Fruit fly (Drosophila melanogaster) whole organism: ENCODE results near the gene CG31921.

Source experiments
- CG8478 ChIP-seq: fragments of >200 bp; optimal IDR thresholded peaks from 2 replicates; lab custom pipeline; 2018; ENCODE audit warnings: inconsistent platforms
- Dll ChIP-seq: fragments of >200 bp; optimal IDR thresholded peaks from 2 replicates; lab custom pipeline; 2017
- pan ChIP-seq: fragments of >200 bp; optimal IDR thresholded peaks from 2 replicates; lab custom pipeline; 2017
- psq ChIP-seq: fragments of >200 bp; optimal IDR thresholded peaks from 2 replicates; lab custom pipeline; 2017
- usp ChIP-seq: fragments of >200 bp; optimal IDR thresholded peaks from 2 replicates; lab custom pipeline; 2017; ENCODE audit warnings: missing biosample characterization, missing genetic modification characterization, mixed read lengths

- TF ChIP-seq pan (lab: Kevin White, UChicago) (no peak), psq (no peak), Dll (lab: Kevin White, UChicago) (no peak), usp (GFP tag; lab: Kevin White, UChicago) (no peak), CG8478 (no peak)
Observed at dm6 chr2L:297480-298284, 34.5 kb downstream of the CG31921 start, which contains the start of gene Pi3K21B.
